Fruit fly (Drosophila melanogaster) whole organism, embryonic: ENCODE data around the gene Cad88C.

Experiments used
- Aef1 ChIP-seq: fragments of 200-800 bp; sonication (Bioruptor generic); IDR thresholded peaks from 3 replicates; pipeline ENCODE4 v1.3.6; 2022; ENCODE audit warnings: missing biosample characterization, missing genetic modification characterization
- BtbVII ChIP-seq: fragments of 200-800 bp; sonication (Bioruptor generic); optimal IDR thresholded peaks from 3 replicates; lab custom pipeline; 2017; ENCODE audit warnings: missing biosample characterization, mild to moderate bottlenecking, missing genetic modification characterization
- CG1024 ChIP-seq: fragments of 200-800 bp; sonication (Bioruptor generic); IDR thresholded peaks from 2 replicates; pipeline ENCODE4 v1.3.6; 2022; ENCODE audit warnings: missing biosample characterization, missing genetic modification characterization
- CG13296 ChIP-seq: fragments of 200-800 bp; sonication (Bioruptor generic); optimal IDR thresholded peaks from 3 replicates; lab custom pipeline; 2018; ENCODE audit warnings: missing biosample characterization, mild to moderate bottlenecking, missing genetic modification characterization
- CG13775 ChIP-seq: fragments of 200-800 bp; sonication (Bioruptor generic); optimal IDR thresholded peaks from 3 replicates; lab custom pipeline; 2017; ENCODE audit warnings: missing biosample characterization, mild to moderate bottlenecking, missing genetic modification characterization
- CG13894 ChIP-seq: fragments of 200-800 bp; sonication (Bioruptor generic); optimal IDR thresholded peaks from 3 replicates; lab custom pipeline; 2018; ENCODE audit warnings: missing biosample characterization, mild to moderate bottlenecking, missing genetic modification characterization, moderate library complexity
- CG15269 ChIP-seq: fragments of 200-800 bp; sonication (Bioruptor generic); optimal IDR thresholded peaks from 2 replicates; lab custom pipeline; 2018; ENCODE audit warnings: missing biosample characterization, mild to moderate bottlenecking, missing genetic modification characterization, moderate library complexity
- CG15696 ChIP-seq: fragments of 200-800 bp; sonication (Bioruptor generic); optimal IDR thresholded peaks from 2 replicates; lab custom pipeline; 2019; ENCODE audit warnings: missing biosample characterization, mild to moderate bottlenecking, missing genetic modification characterization, moderate library complexity
- CG17186 ChIP-seq: fragments of 200-800 bp; sonication (Bioruptor generic); optimal IDR thresholded peaks from 3 replicates; lab custom pipeline; 2017; ENCODE audit warnings: missing biosample characterization, missing genetic modification reagents, missing genetic modification characterization
- CG18599 ChIP-seq: fragments of 200-800 bp; sonication (Bioruptor generic); optimal IDR thresholded peaks from 3 replicates; lab custom pipeline; 2017; ENCODE audit warnings: missing biosample characterization, missing genetic modification characterization, mild to moderate bottlenecking, moderate library complexity, missing genetic modification reagents
- CG2889 ChIP-seq: fragments of 200-800 bp; sonication (Bioruptor generic); IDR thresholded peaks from 3 replicates; pipeline ENCODE4 v1.3.6; 2022; ENCODE audit warnings: missing biosample characterization, missing genetic modification characterization
- CG3163 ChIP-seq: fragments of 200-800 bp; sonication (Bioruptor generic); optimal IDR thresholded peaks from 3 replicates; lab custom pipeline; 2016; ENCODE audit warnings: missing biosample characterization, missing genetic modification characterization
- CG3407 ChIP-seq: fragments of 200-800 bp; sonication (Bioruptor generic); optimal IDR thresholded peaks from 2 replicates; lab custom pipeline; 2018; ENCODE audit warnings: missing biosample characterization, mild to moderate bottlenecking, missing genetic modification characterization
- CG4404 ChIP-seq: fragments of 200-800 bp; sonication (Bioruptor generic); IDR thresholded peaks from 2 replicates; pipeline ENCODE4 v1.3.6; 2022; ENCODE audit warnings: missing biosample characterization, missing genetic modification characterization
- CG4617 ChIP-seq: fragments of 200-800 bp; sonication (Bioruptor generic); optimal IDR thresholded peaks from 3 replicates; lab custom pipeline; 2016; ENCODE audit warnings: missing biosample characterization, missing genetic modification characterization, borderline replicate concordance
- CG6654 ChIP-seq: fragments of 200-800 bp; sonication (Bioruptor generic); optimal IDR thresholded peaks from 2 replicates; lab custom pipeline; 2017; ENCODE audit warnings: missing biosample characterization, mild to moderate bottlenecking, missing genetic modification characterization
- CG7271 ChIP-seq: fragments of 200-800 bp; sonication (Bioruptor generic); optimal IDR thresholded peaks from 2 replicates; lab custom pipeline; 2018; ENCODE audit warnings: missing biosample characterization, mild to moderate bottlenecking, missing genetic modification characterization, moderate library complexity
- CG7839 ChIP-seq: fragments of 200-800 bp; sonication (Bioruptor generic); optimal IDR thresholded peaks from 3 replicates; lab custom pipeline; 2018; ENCODE audit warnings: missing biosample characterization, mild to moderate bottlenecking, missing genetic modification characterization, moderate library complexity
- CG8281 ChIP-seq: fragments of 200-800 bp; sonication (Bioruptor generic); optimal IDR thresholded peaks from 2 replicates; lab custom pipeline; 2018; ENCODE audit warnings: missing biosample characterization, mild to moderate bottlenecking, missing genetic modification characterization, moderate library complexity
- CHES-1-like ChIP-seq: fragments of 200-800 bp; sonication (Bioruptor generic); optimal IDR thresholded peaks from 2 replicates; lab custom pipeline; 2016; ENCODE audit warnings: missing biosample characterization, missing genetic modification characterization
- D ChIP-seq, 2 experiments: fragments of 200-800 bp in 1 of 2; fragments of >200 bp in 1 of 2; sonication (Bioruptor generic) in 1 of 2; optimal IDR thresholded peaks; 2 replicates in 1 of 2; 3 replicates in 1 of 2; lab custom pipeline; 2017; ENCODE audit warnings: mild to moderate bottlenecking in 1 of 2, missing biosample characterization in 1 of 2, missing genetic modification characterization in 1 of 2, missing genetic modification reagents in 1 of 2
- D19A ChIP-seq: fragments of 200-800 bp; optimal IDR thresholded peaks from 3 replicates; lab custom pipeline; 2019; ENCODE audit warnings: missing biosample characterization, mild to moderate bottlenecking, missing genetic modification characterization, moderate library complexity
- Deaf1 ChIP-seq: fragments of 200-800 bp; optimal IDR thresholded peaks from 3 replicates; lab custom pipeline; 2019; ENCODE audit warnings: missing biosample characterization, mild to moderate bottlenecking, missing genetic modification characterization, moderate library complexity
- Dp ChIP-seq: fragments of 200-800 bp; sonication (Bioruptor generic); optimal IDR thresholded peaks from 2 replicates; lab custom pipeline; 2018; ENCODE audit warnings: missing biosample characterization, mild to moderate bottlenecking, missing genetic modification characterization, moderate library complexity
- Gsc ChIP-seq: fragments of 200-800 bp; sonication (Bioruptor generic); IDR thresholded peaks from 2 replicates; pipeline ENCODE4 v1.3.6; 2022; ENCODE audit warnings: missing biosample characterization, missing genetic modification characterization
- Hand ChIP-seq: fragments of 200-800 bp; sonication (Bioruptor generic); optimal IDR thresholded peaks from 2 replicates; lab custom pipeline; 2017; ENCODE audit warnings: mild to moderate bottlenecking, missing biosample characterization, missing genetic modification reagents, missing genetic modification characterization
- Hmx ChIP-seq: fragments of 200-800 bp; sonication (Bioruptor generic); optimal IDR thresholded peaks from 2 replicates; lab custom pipeline; 2016; ENCODE audit warnings: missing biosample characterization, missing genetic modification characterization
- Neu2 ChIP-seq: fragments of 200-800 bp; sonication (Bioruptor generic); optimal IDR thresholded peaks from 3 replicates; lab custom pipeline; 2016; ENCODE audit warnings: missing biosample characterization, missing genetic modification characterization, borderline replicate concordance
- Nf-YA ChIP-seq: fragments of 200-800 bp; sonication (Bioruptor generic); IDR thresholded peaks from 2 replicates; pipeline ENCODE4 v1.3.6; 2022; ENCODE audit warnings: missing biosample characterization, missing genetic modification characterization
- Opbp ChIP-seq: fragments of 200-800 bp; sonication (Bioruptor generic); IDR thresholded peaks from 3 replicates; pipeline ENCODE4 v1.3.6; 2022; ENCODE audit warnings: missing biosample characterization, missing genetic modification characterization; ENCODE audit not compliant: partially characterized antibody
- Ptx1 ChIP-seq: fragments of 200-800 bp; sonication (Bioruptor generic); IDR thresholded peaks from 2 replicates; pipeline ENCODE4 v1.3.6; 2022; ENCODE audit warnings: missing biosample characterization, missing genetic modification characterization
- Ravus ChIP-seq: fragments of 200-800 bp; sonication (Bioruptor generic); IDR thresholded peaks from 2 replicates; pipeline ENCODE4 v1.3.6; 2022; ENCODE audit warnings: missing biosample characterization, missing genetic modification characterization
- Spps ChIP-seq: fragments of 200-800 bp; sonication (Bioruptor generic); optimal IDR thresholded peaks from 2 replicates; lab custom pipeline; 2018; ENCODE audit warnings: missing biosample characterization, mild to moderate bottlenecking, missing genetic modification characterization
- TFAM ChIP-seq: fragments of 200-800 bp; sonication (Bioruptor generic); optimal IDR thresholded peaks from 2 replicates; lab custom pipeline; 2017; ENCODE audit warnings: missing biosample characterization, missing genetic modification characterization, inconsistent platforms
- Trl ChIP-seq, 3 experiments: fragments of >200 bp in 2 of 3; fragments of 200-800 bp in 1 of 3; sonication (Bioruptor generic) in 1 of 3; optimal IDR thresholded peaks; 2 replicates in 1 of 3; 3 replicates in 2 of 3; lab custom pipeline; 2016 to 2017; ENCODE audit warnings: missing biosample characterization in 1 of 3, missing genetic modification characterization in 1 of 3
- crol ChIP-seq: fragments of 200-800 bp; sonication (Bioruptor generic); IDR thresholded peaks from 2 replicates; pipeline ENCODE4 v1.3.6; 2022; ENCODE audit warnings: missing biosample characterization, missing genetic modification characterization
- dmrt99B ChIP-seq: fragments of 200-800 bp; sonication (Bioruptor generic); optimal IDR thresholded peaks from 2 replicates; lab custom pipeline; 2018; ENCODE audit warnings: missing biosample characterization, mild to moderate bottlenecking, missing genetic modification characterization, moderate library complexity
- emc ChIP-seq: fragments of 200-800 bp; sonication (Bioruptor generic); optimal IDR thresholded peaks from 2 replicates; lab custom pipeline; 2016; ENCODE audit warnings: missing biosample characterization, missing genetic modification characterization
- grau ChIP-seq: fragments of 200-800 bp; optimal IDR thresholded peaks from 3 replicates; lab custom pipeline; 2019; ENCODE audit warnings: missing biosample characterization, mild to moderate bottlenecking, missing genetic modification characterization, moderate library complexity
- mirr ChIP-seq: fragments of 200-800 bp; sonication (Bioruptor generic); optimal IDR thresholded peaks from 3 replicates; lab custom pipeline; 2018; ENCODE audit warnings: missing biosample characterization, mild to moderate bottlenecking, missing genetic modification characterization
- nerfin-1 ChIP-seq: fragments of 200-800 bp; sonication (Bioruptor generic); optimal IDR thresholded peaks from 3 replicates; lab custom pipeline; 2019; ENCODE audit warnings: missing biosample characterization, mild to moderate bottlenecking, missing genetic modification characterization, moderate library complexity
- prd ChIP-seq, 3 experiments: fragments of >200 bp in 2 of 3; fragments of 200-800 bp in 1 of 3; sonication (Bioruptor generic) in 1 of 3; optimal IDR thresholded peaks in 2 of 3; IDR thresholded peaks in 1 of 3; 2 replicates in 2 of 3; 3 replicates in 1 of 3; pipeline versions ENCODE4 v1.3.6 to Lab custom; 2017 to 2022; ENCODE audit warnings: missing biosample characterization in 1 of 3, missing genetic modification characterization in 1 of 3
- pum ChIP-seq: fragments of 200-800 bp; sonication (Bioruptor generic); optimal IDR thresholded peaks from 2 replicates; lab custom pipeline; 2016; ENCODE audit warnings: missing biosample characterization, missing genetic modification characterization
- sc ChIP-seq, 3 experiments: fragments of >200 bp in 2 of 3; fragments of 200-800 bp in 1 of 3; sonication (Bioruptor generic) in 1 of 3; optimal IDR thresholded peaks; 2 replicates in 2 of 3; 3 replicates in 1 of 3; lab custom pipeline; 2017; ENCODE audit warnings: mild to moderate bottlenecking in 1 of 3, missing biosample characterization in 1 of 3, missing genetic modification characterization in 1 of 3, missing genetic modification reagents in 1 of 3
- sob ChIP-seq: fragments of 200-800 bp; sonication (Bioruptor generic); IDR thresholded peaks from 2 replicates; pipeline ENCODE4 v1.3.6; 2022; ENCODE audit warnings: missing biosample characterization, missing genetic modification characterization
- z ChIP-seq: fragments of 200-800 bp; sonication (Bioruptor generic); IDR thresholded peaks from 3 replicates; pipeline ENCODE4 v1.3.6; 2022; ENCODE audit warnings: missing biosample characterization, missing genetic modification characterization

Cad88C gene

dm6 chr3R:14590753-14591535 lies 39.3 kb upstream of the Cad88C start (continued):
- TF ChIP-seq CG6654 (GFP tag; lab: Kevin White, UChicago): peak; percentile 62
- TF ChIP-seq D (optimal IDR thresholded peaks at IDR 0.05; lab: Kevin White, UChicago): no peak
- peak; percentile 96 for TF ChIP-seq D (GFP tag; optimal IDR thresholded peaks at IDR 0.05; lab: Kevin White, UChicago)
- no peak for TF ChIP-seq Opbp (GFP tag; lab: Robert Waterston, UW)
- no peak for TF ChIP-seq CHES-1-like (GFP tag; lab: Kevin White, UChicago)
- peak; percentile 90 for TF ChIP-seq CG7271
- peak; percentile 61 for TF ChIP-seq Deaf1
- peak; percentile 87 for TF ChIP-seq CG3407 (GFP tag; lab: Kevin White, UChicago)
- TF ChIP-seq mirr: no peak
- no peak for TF ChIP-seq crol (GFP tag; lab: Robert Waterston, UW)
- peak; percentile 79 for TF ChIP-seq Ptx1 (GFP tag; lab: Robert Waterston, UW)
- TF ChIP-seq BtbVII (GFP tag; lab: Kevin White, UChicago): peak; percentile 64
- peak; percentile 74 for TF ChIP-seq CG15269 (tag; lab: Kevin White, UChicago)
- no peak for TF ChIP-seq prd (optimal IDR thresholded peaks at IDR 0.05; lab: Kevin White, UChicago)
- peak; percentile 90 for TF ChIP-seq prd (GFP tag; IDR thresholded peaks at IDR 0.05; lab: Robert Waterston, UW)
- no peak for TF ChIP-seq Dp (GFP tag; lab: Kevin White, UChicago)
- TF ChIP-seq nerfin-1 (tag; lab: Kevin White, UChicago): peak; percentile 73
- TF ChIP-seq Trl (optimal IDR thresholded peaks at IDR 0.05; lab: Kevin White, UChicago): peak in 1 of 2 experiments; percentile 45
- TF ChIP-seq Trl (GFP tag; optimal IDR thresholded peaks at IDR 0.05; lab: Kevin White, UChicago): no peak
- TF ChIP-seq CG18599: peak; percentile 72
- TF ChIP-seq Hmx: no peak
- peak; percentile 59 for TF ChIP-seq TFAM (GFP tag; lab: Kevin White, UChicago)
- TF ChIP-seq CG4617: peak; percentile 47
- TF ChIP-seq CG17186: peak; percentile 24
- TF ChIP-seq Spps: peak; percentile 93
- peak; percentile 33; the same call in 1 of the 2 replicates for TF ChIP-seq Nf-YA
- TF ChIP-seq dmrt99B (tag; lab: Kevin White, UChicago): peak; percentile 85
- peak; percentile 58 for TF ChIP-seq Gsc
- TF ChIP-seq D19A (tag; lab: Kevin White, UChicago): peak; percentile 93
- TF ChIP-seq Neu2 (GFP tag; lab: Kevin White, UChicago): no peak
- peak; percentile 91 for TF ChIP-seq CG4404
- peak; percentile 61; the same call in 1 of the 2 replicates for TF ChIP-seq CG1024 (GFP tag; lab: Robert Waterston, UW)
- TF ChIP-seq sc (optimal IDR thresholded peaks at IDR 0.05; lab: Kevin White, UChicago): no peak
- TF ChIP-seq sc (GFP tag; optimal IDR thresholded peaks at IDR 0.05; lab: Kevin White, UChicago): peak; percentile 93
- no peak for TF ChIP-seq sob
- TF ChIP-seq CG15696 (tag; lab: Kevin White, UChicago): peak; percentile 98
- peak; percentile 87 for TF ChIP-seq grau (tag; lab: Kevin White, UChicago)
- no peak for TF ChIP-seq Ravus
- no peak for TF ChIP-seq CG2889 (GFP tag; lab: Robert Waterston, UW)
- no peak for TF ChIP-seq CG13894 (tag; lab: Kevin White, UChicago)
- TF ChIP-seq emc (GFP tag; lab: Kevin White, UChicago): no peak
- peak; percentile 44 for TF ChIP-seq CG8281
- no peak for TF ChIP-seq CG3163 (GFP tag; lab: Kevin White, UChicago)
- TF ChIP-seq pum: peak; percentile 25
- TF ChIP-seq CG13775: peak; percentile 93
- peak; percentile 12 for TF ChIP-seq Hand (GFP tag; lab: Kevin White, UChicago)
- TF ChIP-seq z (GFP tag; lab: Robert Waterston, UW): 0 out of 3 replicates have a peak, but pooled peaks have one; percentile 53
- peak; percentile 88 for TF ChIP-seq CG7839
- TF ChIP-seq CG13296: peak; percentile 16
- TF ChIP-seq Aef1: peak; percentile 19; the same call in 1 of the 3 replicates
